Fruit fly (Drosophila melanogaster) whole organism, embryonic: ENCODE results near the gene CG18281.
A peak's percentile ranks its signal among the peaks of the same experiment; 100 is the strongest.

ENCODE experiments used
- ATbp ChIP-seq: fragments of 200-800 bp; sonication (Bioruptor generic); optimal IDR thresholded peaks from 2 replicates; lab custom pipeline; 2017; ENCODE audit warnings: missing biosample characterization, mild to moderate bottlenecking, missing genetic modification characterization, missing genetic modification reagents
- Ada2b ChIP-seq: fragments of 200-800 bp; sonication (Bioruptor generic); IDR thresholded peaks from 2 replicates; pipeline ENCODE4 v1.3.6; 2022; ENCODE audit warnings: missing biosample characterization, missing genetic modification characterization
- Atf-2 ChIP-seq: fragments of 200-800 bp; sonication (Bioruptor generic); optimal IDR thresholded peaks from 2 replicates; lab custom pipeline; 2016; ENCODE audit warnings: missing biosample characterization, missing genetic modification characterization
- Atf6 ChIP-seq: fragments of 200-800 bp; sonication (Bioruptor generic); IDR thresholded peaks from 2 replicates; pipeline ENCODE4 v1.3.6; 2022; ENCODE audit warnings: missing biosample characterization, missing genetic modification characterization
- CG10147 ChIP-seq: fragments of 200-800 bp; sonication (Bioruptor generic); optimal IDR thresholded peaks from 2 replicates; lab custom pipeline; 2019; ENCODE audit warnings: missing biosample characterization, mild to moderate bottlenecking, missing genetic modification characterization, moderate library complexity
- CG10267 ChIP-seq: fragments of 200-800 bp; sonication (Bioruptor generic); optimal IDR thresholded peaks from 2 replicates; lab custom pipeline; 2018; ENCODE audit warnings: missing biosample characterization, mild to moderate bottlenecking, missing genetic modification characterization, moderate library complexity
- CG10366 ChIP-seq: fragments of 200-800 bp; sonication (Bioruptor generic); IDR thresholded peaks from 2 replicates; pipeline ENCODE4 v1.3.6; 2022; ENCODE audit warnings: missing biosample characterization, missing genetic modification characterization
- CG11093 ChIP-seq: fragments of 200-800 bp; sonication (Bioruptor generic); IDR thresholded peaks from 3 replicates; pipeline ENCODE4 v1.3.6; 2022; ENCODE audit warnings: missing biosample characterization, missing genetic modification characterization
- CG12219 ChIP-seq: fragments of 200-800 bp; sonication (Bioruptor generic); optimal IDR thresholded peaks from 3 replicates; lab custom pipeline; 2018; ENCODE audit warnings: missing biosample characterization, mild to moderate bottlenecking, missing genetic modification characterization
- CG15269 ChIP-seq: fragments of 200-800 bp; sonication (Bioruptor generic); optimal IDR thresholded peaks from 2 replicates; lab custom pipeline; 2018; ENCODE audit warnings: missing biosample characterization, mild to moderate bottlenecking, missing genetic modification characterization, moderate library complexity
- CG15514 ChIP-seq: fragments of 200-800 bp; sonication (Bioruptor generic); optimal IDR thresholded peaks from 3 replicates; lab custom pipeline; 2017; ENCODE audit warnings: missing biosample characterization, missing genetic modification characterization, mild to moderate bottlenecking, moderate library complexity, missing genetic modification reagents
- CG17361 ChIP-seq: fragments of 200-800 bp; sonication (Bioruptor generic); IDR thresholded peaks from 3 replicates; pipeline ENCODE4 v1.3.6; 2022; ENCODE audit warnings: missing biosample characterization, missing genetic modification characterization
- CG18262 ChIP-seq: fragments of 200-800 bp; optimal IDR thresholded peaks from 3 replicates; lab custom pipeline; 2019; ENCODE audit warnings: missing biosample characterization, mild to moderate bottlenecking, missing genetic modification characterization, moderate library complexity
- CG18764 ChIP-seq: fragments of 200-800 bp; sonication (Bioruptor generic); optimal IDR thresholded peaks from 3 replicates; lab custom pipeline; 2016; ENCODE audit warnings: missing biosample characterization, missing genetic modification characterization
- CG2120 ChIP-seq: fragments of 200-800 bp; sonication (Bioruptor generic); optimal IDR thresholded peaks from 3 replicates; lab custom pipeline; 2016; ENCODE audit warnings: missing biosample characterization, missing genetic modification characterization
- CG32532 ChIP-seq: fragments of 200-800 bp; sonication (Bioruptor generic); IDR thresholded peaks from 2 replicates; pipeline ENCODE4 v1.3.6; 2022; ENCODE audit warnings: missing biosample characterization, missing genetic modification characterization
- CG3281 ChIP-seq: fragments of 200-800 bp; sonication (Bioruptor generic); optimal IDR thresholded peaks from 3 replicates; lab custom pipeline; 2017; ENCODE audit warnings: missing biosample characterization, mild to moderate bottlenecking, missing genetic modification characterization
- CG4360 ChIP-seq: fragments of 200-800 bp; sonication (Bioruptor generic); IDR thresholded peaks from 2 replicates; pipeline ENCODE4 v1.3.6; 2022; ENCODE audit warnings: missing biosample characterization, missing genetic modification characterization
- CG7928 ChIP-seq: fragments of 200-800 bp; sonication (Bioruptor generic); optimal IDR thresholded peaks from 2 replicates; lab custom pipeline; 2017; ENCODE audit warnings: missing biosample characterization, mild to moderate bottlenecking, missing genetic modification characterization
- CG8281 ChIP-seq: fragments of 200-800 bp; sonication (Bioruptor generic); optimal IDR thresholded peaks from 2 replicates; lab custom pipeline; 2018; ENCODE audit warnings: missing biosample characterization, mild to moderate bottlenecking, missing genetic modification characterization, moderate library complexity
- CG9876 ChIP-seq: fragments of 200-800 bp; sonication (Bioruptor generic); optimal IDR thresholded peaks from 2 replicates; lab custom pipeline; 2016; ENCODE audit warnings: missing biosample characterization, missing genetic modification characterization
- Chrac-16 ChIP-seq: fragments of 200-800 bp; sonication (Bioruptor generic); optimal IDR thresholded peaks from 3 replicates; lab custom pipeline; 2016; ENCODE audit warnings: missing biosample characterization, missing genetic modification characterization
- D19A ChIP-seq: fragments of 200-800 bp; optimal IDR thresholded peaks from 3 replicates; lab custom pipeline; 2019; ENCODE audit warnings: missing biosample characterization, mild to moderate bottlenecking, missing genetic modification characterization, moderate library complexity
- Dek ChIP-seq: fragments of 200-800 bp; sonication (Bioruptor generic); optimal IDR thresholded peaks from 3 replicates; lab custom pipeline; 2019; ENCODE audit warnings: missing biosample characterization, mild to moderate bottlenecking, missing genetic modification characterization, moderate library complexity
- Drgx ChIP-seq: fragments of 200-800 bp; sonication (Bioruptor generic); IDR thresholded peaks from 2 replicates; pipeline ENCODE4 v1.3.6; 2022; ENCODE audit warnings: missing biosample characterization, missing genetic modification characterization
- E2f2 ChIP-seq: fragments of 200-800 bp; sonication (Bioruptor generic); IDR thresholded peaks from 2 replicates; pipeline ENCODE4 v1.3.6; 2022; ENCODE audit warnings: missing biosample characterization, missing genetic modification characterization
- Hand ChIP-seq: fragments of 200-800 bp; sonication (Bioruptor generic); optimal IDR thresholded peaks from 2 replicates; lab custom pipeline; 2017; ENCODE audit warnings: mild to moderate bottlenecking, missing biosample characterization, missing genetic modification reagents, missing genetic modification characterization
- Hmr ChIP-seq: fragments of 200-800 bp; sonication (Bioruptor generic); optimal IDR thresholded peaks from 3 replicates; lab custom pipeline; 2017; ENCODE audit warnings: mild to moderate bottlenecking, missing biosample characterization, missing genetic modification reagents, missing genetic modification characterization
- Rfx ChIP-seq: fragments of 200-800 bp; sonication (Bioruptor generic); IDR thresholded peaks from 2 replicates; pipeline ENCODE4 v1.3.6; 2022; ENCODE audit warnings: missing biosample characterization, missing genetic modification characterization
- Xbp1 ChIP-seq: fragments of 200-800 bp; sonication (Bioruptor generic); optimal IDR thresholded peaks from 3 replicates; lab custom pipeline; 2016; ENCODE audit warnings: missing biosample characterization, mild to moderate bottlenecking, missing genetic modification characterization
- al ChIP-seq: fragments of 200-800 bp; sonication (Bioruptor generic); IDR thresholded peaks from 2 replicates; pipeline ENCODE4 v1.3.6; 2022; ENCODE audit warnings: missing biosample characterization, missing genetic modification characterization
- ap ChIP-seq: fragments of 200-800 bp; sonication (Bioruptor generic); IDR thresholded peaks from 2 replicates; pipeline ENCODE4 v1.3.6; 2022; ENCODE audit warnings: missing biosample characterization, missing genetic modification characterization
- bab2 ChIP-seq: fragments of 200-800 bp; sonication (Bioruptor generic); optimal IDR thresholded peaks from 2 replicates; lab custom pipeline; 2016; ENCODE audit warnings: missing biosample characterization, missing genetic modification characterization
- ci ChIP-seq: fragments of 200-800 bp; sonication (Bioruptor generic); IDR thresholded peaks from 3 replicates; pipeline ENCODE4 v1.3.6; 2022; ENCODE audit warnings: missing biosample characterization, missing genetic modification characterization
- dm ChIP-seq: fragments of 200-800 bp; sonication (Bioruptor generic); optimal IDR thresholded peaks from 3 replicates; lab custom pipeline; 2016; ENCODE audit warnings: missing biosample characterization, missing genetic modification characterization
- dmrt99B ChIP-seq: fragments of 200-800 bp; sonication (Bioruptor generic); optimal IDR thresholded peaks from 2 replicates; lab custom pipeline; 2018; ENCODE audit warnings: missing biosample characterization, mild to moderate bottlenecking, missing genetic modification characterization, moderate library complexity
- gt ChIP-seq: fragments of 200-800 bp; sonication (Bioruptor generic); IDR thresholded peaks from 2 replicates; pipeline ENCODE4 v1.3.6; 2022; ENCODE audit warnings: missing biosample characterization, missing genetic modification characterization
- jing ChIP-seq: fragments of 200-800 bp; sonication (Bioruptor generic); optimal IDR thresholded peaks from 2 replicates; lab custom pipeline; 2018; ENCODE audit warnings: missing biosample characterization, mild to moderate bottlenecking, missing genetic modification characterization
- lab ChIP-seq: fragments of 200-800 bp; sonication (Bioruptor generic); optimal IDR thresholded peaks from 3 replicates; lab custom pipeline; 2017; ENCODE audit warnings: missing biosample characterization, missing genetic modification characterization, mild to moderate bottlenecking, moderate library complexity, missing genetic modification reagents
- lilli ChIP-seq: fragments of 200-800 bp; sonication (Bioruptor generic); optimal IDR thresholded peaks from 3 replicates; lab custom pipeline; 2016; ENCODE audit warnings: missing biosample characterization, missing genetic modification characterization
- nerfin-2 ChIP-seq: fragments of 200-800 bp; sonication (Bioruptor generic); IDR thresholded peaks from 2 replicates; pipeline ENCODE4 v1.3.6; 2022; ENCODE audit warnings: missing biosample characterization, missing genetic modification characterization; ENCODE audit not compliant: partially characterized antibody
- nmo ChIP-seq: fragments of 200-800 bp; sonication (Bioruptor generic); optimal IDR thresholded peaks from 2 replicates; lab custom pipeline; 2018; ENCODE audit warnings: missing biosample characterization, mild to moderate bottlenecking, missing genetic modification characterization, moderate library complexity
- nom ChIP-seq: fragments of 200-800 bp; sonication (Bioruptor generic); optimal IDR thresholded peaks from 2 replicates; lab custom pipeline; 2017; ENCODE audit warnings: missing biosample characterization, missing genetic modification characterization, mild to moderate bottlenecking, moderate library complexity, missing genetic modification reagents
- phol ChIP-seq: fragments of 200-800 bp; sonication (Bioruptor generic); optimal IDR thresholded peaks from 3 replicates; lab custom pipeline; 2018; ENCODE audit warnings: missing biosample characterization, mild to moderate bottlenecking, missing genetic modification characterization, moderate library complexity
- psq ChIP-seq: fragments of 200-800 bp; sonication (Bioruptor generic); optimal IDR thresholded peaks from 2 replicates; lab custom pipeline; 2017; ENCODE audit warnings: missing biosample characterization, missing genetic modification characterization
- schlank ChIP-seq: fragments of 200-800 bp; sonication (Bioruptor generic); optimal IDR thresholded peaks from 2 replicates; lab custom pipeline; 2018; ENCODE audit warnings: missing biosample characterization, mild to moderate bottlenecking, missing genetic modification characterization
- ssp ChIP-seq: fragments of 200-800 bp; sonication (Bioruptor generic); IDR thresholded peaks from 2 replicates; pipeline ENCODE4 v1.3.6; 2022; ENCODE audit warnings: missing biosample characterization, missing genetic modification characterization
- sug ChIP-seq: fragments of 200-800 bp; optimal IDR thresholded peaks from 2 replicates; lab custom pipeline; 2019; ENCODE audit warnings: missing biosample characterization, mild to moderate bottlenecking, missing genetic modification characterization, moderate library complexity

The CG18281 gene

DNA sequence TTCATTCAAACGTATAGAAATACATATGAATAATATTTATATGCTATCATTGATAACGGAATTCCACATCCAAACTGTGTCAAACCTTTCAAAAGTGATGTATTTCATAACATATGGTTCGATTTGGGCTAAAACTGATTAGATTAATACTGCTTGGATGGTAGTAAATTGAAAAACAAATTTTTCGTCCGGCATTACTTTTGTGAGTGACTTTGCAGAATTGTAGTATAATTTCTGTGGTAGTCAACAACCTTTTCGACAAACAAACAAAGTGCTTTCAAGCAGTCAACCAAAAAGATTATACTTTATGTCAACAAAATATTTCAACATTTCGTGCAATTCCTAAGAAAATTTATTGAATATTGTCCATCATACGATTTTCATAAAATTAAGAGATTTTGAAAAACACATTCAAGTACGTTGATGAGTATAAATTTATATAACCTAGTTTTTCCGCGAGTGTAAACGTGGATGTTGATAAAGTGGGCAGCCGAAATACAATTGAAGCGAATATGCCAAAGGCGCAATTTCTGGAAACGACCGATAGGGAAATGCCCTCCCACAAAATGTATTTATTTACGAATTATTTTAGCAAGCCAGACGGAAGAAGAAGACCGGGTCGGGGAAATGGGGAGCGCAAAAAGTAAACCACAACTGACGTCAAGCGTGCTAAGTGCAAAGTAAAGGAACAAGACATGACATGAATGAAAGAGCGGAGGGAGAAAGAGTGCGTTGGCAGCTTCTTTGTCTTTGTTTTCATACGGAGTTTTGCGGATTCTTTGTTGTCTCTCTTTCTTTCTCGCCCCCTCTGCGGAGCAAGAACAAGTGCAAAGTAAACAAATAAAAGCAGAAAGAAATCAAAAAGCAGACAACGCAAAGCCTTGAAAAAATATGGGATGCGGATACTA, 18.5 kb downstream of the CG18281 start (continued):
- TF ChIP-seq CG12219 (GFP tag; lab: Kevin White, UChicago) (peak; percentile 17), dm (no peak), CG11093 (no peak), phol (tag; lab: Kevin White, UChicago) (peak; percentile 31), D19A (tag; lab: Kevin White, UChicago) (peak; percentile 9), ap (GFP tag; lab: Robert Waterston, UW) (no peak), CG4360 (GFP tag; lab: Robert Waterston, UW) (no peak), Atf-2 (GFP tag; lab: Kevin White, UChicago) (no peak), gt (no peak), CG10147 (peak; percentile 28), CG10267 (tag; lab: Kevin White, UChicago) (peak; percentile 12), CG7928 (GFP tag; lab: Kevin White, UChicago) (peak; percentile 14), nmo (GFP tag; lab: Kevin White, UChicago) (no peak), Ada2b (GFP tag; lab: Robert Waterston, UW) (peak; percentile 46; the same call in 1 of the 2 replicates), sug (peak; percentile 8), nerfin-2 (GFP tag; lab: Robert Waterston, UW) (no peak), CG17361 (GFP tag; lab: Robert Waterston, UW) (no peak; the same call in 2 of the 3 replicates), E2f2 (GFP tag; lab: Robert Waterston, UW) (0 out of 2 replicates have a peak, but pooled peaks have one; percentile 33), Hand (GFP tag; lab: Kevin White, UChicago) (peak; percentile 22), bab2 (peak; percentile 56), Atf6 (no peak), Hmr (peak; percentile 30), CG18262 (peak; percentile 13), CG18764 (no peak), Dek (peak; percentile 42), CG9876 (GFP tag; lab: Kevin White, UChicago) (no peak), ssp (GFP tag; lab: Robert Waterston, UW) (no peak), Chrac-16 (peak; percentile 15), CG3281 (GFP tag; lab: Kevin White, UChicago) (peak; percentile 47), jing (GFP tag; lab: Kevin White, UChicago) (no peak), lab (GFP tag; lab: Kevin White, UChicago) (peak; percentile 19), CG8281 (tag; lab: Kevin White, UChicago) (no peak), lilli (GFP tag; lab: Kevin White, UChicago) (peak; percentile 32), nom (GFP tag; lab: Kevin White, UChicago) (peak; percentile 92), psq (GFP tag; lab: Kevin White, UChicago) (peak; percentile 87), CG15514 (GFP tag; lab: Kevin White, UChicago) (no peak), CG10366 (peak; percentile 9; the same call in 1 of the 2 replicates), CG15269 (tag; lab: Kevin White, UChicago) (peak; percentile 60), Rfx (GFP tag; lab: Robert Waterston, UW) (peak; percentile 54), ci (GFP tag; lab: Robert Waterston, UW) (no peak), ATbp (GFP tag; lab: Kevin White, UChicago) (peak; percentile 15), al (GFP tag; lab: Robert Waterston, UW) (no peak), dmrt99B (tag; lab: Kevin White, UChicago) (peak; percentile 39), Xbp1 (GFP tag; lab: Kevin White, UChicago) (peak; percentile 25), CG32532 (GFP tag; lab: Robert Waterston, UW) (peak; percentile 6; the same call in 1 of the 2 replicates), CG2120 (GFP tag; lab: Kevin White, UChicago) (peak; percentile 69), Drgx (GFP tag; lab: Robert Waterston, UW) (peak; percentile 13; the same call in 1 of the 2 replicates), schlank (tag; lab: Kevin White, UChicago) (no peak)
